Fruit fly (Drosophila melanogaster) S2 (cell line): Measurements from ENCODE around the gene ci.

ENCODE experiments used
- CG8478 ChIP-seq: fragments of >200 bp; optimal IDR thresholded peaks from 2 replicates; lab custom pipeline; 2018
- CTCF ChIP-seq, 2 experiments: fragments of >200 bp; optimal IDR thresholded peaks; 2 replicates each; lab custom pipeline; 2018

DNA sequence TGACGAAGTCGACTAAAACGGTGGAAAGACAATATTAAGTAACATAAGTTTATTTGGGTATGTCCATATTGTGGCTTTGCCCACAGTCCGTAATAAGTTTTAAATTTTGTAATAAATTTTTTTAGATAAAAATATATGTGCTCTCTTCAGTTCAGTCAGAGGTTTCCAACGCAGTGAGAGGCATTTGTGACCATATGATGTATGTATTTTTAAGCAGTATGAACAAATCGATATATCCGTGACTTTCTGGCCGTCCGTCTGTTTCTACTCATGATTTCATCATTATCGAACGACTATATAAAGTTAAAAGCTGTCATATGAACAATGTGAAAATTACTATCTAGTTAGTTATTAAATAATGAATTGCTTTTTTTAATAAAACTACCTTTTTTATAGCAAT is 45.3 kb upstream of the ci start:
- TF ChIP-seq CG8478 (lab: Kevin White, UChicago) (no peak), CTCF (optimal IDR thresholded peaks at IDR 0.05; lab: Kevin White, UChicago) (no peak)
